Worm (Caenorhabditis elegans): ENCODE measurements around the gene tkr-1.

tkr-1 gene

DNA sequence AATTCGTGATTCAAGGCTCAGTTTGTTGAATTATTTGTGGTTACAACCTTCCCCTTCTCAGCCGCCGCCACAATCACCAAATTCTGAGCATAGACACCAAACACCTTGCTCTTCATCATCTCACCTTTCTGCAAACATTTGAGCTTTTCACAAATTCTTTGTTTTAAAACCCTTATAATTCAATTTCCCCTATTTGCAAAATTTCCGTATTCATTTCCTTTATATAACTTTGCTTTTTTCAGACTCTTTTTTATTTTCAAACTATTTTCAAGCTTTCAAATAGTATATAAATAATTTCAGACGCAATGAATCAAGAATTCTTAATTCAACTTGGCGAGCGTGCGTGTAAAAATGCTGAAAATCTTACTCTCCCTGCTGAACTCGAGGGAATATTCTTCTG, at the start of gene tkr-1:
Gene tkr-1 (plus strand): TSS at position 301 of the 400 bp plus-strand sequence.
- TF ChIP-seq T22C8.4 (GFP tag; IDR thresholded peaks at IDR 0.05) (no peak), klf-2 (GFP tag; conservative IDR thresholded peaks at IDR 0.05) (no peak), flt-1 (GFP tag; IDR thresholded peaks at IDR 0.05) (no peak), ref-1 (GFP tag; conservative IDR thresholded peaks at IDR 0.05) (no peak), tab-1 (GFP tag; IDR thresholded peaks at IDR 0.05) (no peak), ztf-29 (GFP tag; IDR thresholded peaks at IDR 0.05) (no peak), med-1 (GFP tag; optimal IDR thresholded peaks at IDR 0.05; ENCODE audit: insufficient read depth) (no peak), cog-1 (tag; optimal IDR thresholded peaks at IDR 0.05) (no peak)

DNA sequence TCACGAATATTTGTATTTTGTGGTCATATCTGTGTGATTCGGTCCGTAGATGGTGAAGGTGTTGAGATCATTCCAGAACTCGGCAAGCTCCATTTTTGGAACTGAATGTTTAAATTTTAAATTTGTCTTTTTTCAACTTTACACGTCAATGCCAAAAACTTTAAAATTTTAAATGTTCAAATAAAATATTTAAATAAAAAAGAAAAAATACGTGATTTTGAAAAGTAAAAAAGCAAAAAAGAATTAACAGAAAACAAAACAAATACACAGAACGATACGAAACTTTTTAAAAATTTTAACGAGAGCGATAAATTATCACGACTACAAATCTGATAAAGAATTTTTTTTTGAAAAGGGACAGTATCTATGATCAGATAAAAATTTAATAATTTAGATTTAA, 49.4 kb upstream of the tkr-1 start, which contains the start of gene elo-4:
Gene elo-4 (minus strand): TSS at position 101 of the 400 bp plus-strand sequence.
- no peak for TF ChIP-seq ref-1 (GFP tag; conservative IDR thresholded peaks at IDR 0.05)
- TF ChIP-seq ztf-23 (GFP tag; IDR thresholded peaks at IDR 0.05) = no peak
- no peak for TF ChIP-seq T22C8.4 (GFP tag; IDR thresholded peaks at IDR 0.05)
- TF ChIP-seq tab-1 (GFP tag; IDR thresholded peaks at IDR 0.05) = no peak
- no peak for TF ChIP-seq cog-1 (tag; optimal IDR thresholded peaks at IDR 0.05)
- no peak for TF ChIP-seq klf-2 (GFP tag; conservative IDR thresholded peaks at IDR 0.05)
- no peak for TF ChIP-seq ztf-29 (GFP tag; IDR thresholded peaks at IDR 0.05)
- no peak for TF ChIP-seq med-1 (GFP tag; optimal IDR thresholded peaks at IDR 0.05; ENCODE audit: insufficient read depth)
- TF ChIP-seq flt-1 (GFP tag; IDR thresholded peaks at IDR 0.05) = no peak

DNA sequence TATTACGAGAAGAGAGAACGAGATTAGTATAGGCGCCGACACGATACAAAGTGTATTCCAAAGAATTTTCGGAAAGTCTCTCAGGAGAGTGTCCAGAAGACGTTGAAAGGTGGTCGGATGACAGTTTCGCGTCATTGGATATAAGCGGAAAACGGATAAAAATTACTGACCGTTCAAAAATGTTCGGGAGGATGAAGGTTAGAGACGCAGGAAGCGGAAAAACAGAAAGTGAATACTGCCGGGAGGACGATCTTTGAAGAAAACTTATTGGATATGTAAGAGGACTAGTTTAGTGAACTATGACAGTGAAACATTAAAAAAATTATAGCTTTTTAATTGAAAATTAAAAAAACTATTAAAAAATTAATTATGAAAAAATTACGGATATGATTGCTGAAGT, 48.5 kb upstream of the tkr-1 start:
- TF ChIP-seq ztf-23 (GFP tag; IDR thresholded peaks at IDR 0.05) = no peak
- no peak for TF ChIP-seq cog-1 (tag; optimal IDR thresholded peaks at IDR 0.05)
- TF ChIP-seq ztf-29 (GFP tag; IDR thresholded peaks at IDR 0.05) = no peak
- no peak for TF ChIP-seq T22C8.4 (GFP tag; IDR thresholded peaks at IDR 0.05)
- TF ChIP-seq tab-1 (GFP tag; IDR thresholded peaks at IDR 0.05) = no peak
- TF ChIP-seq med-1 (GFP tag; optimal IDR thresholded peaks at IDR 0.05; ENCODE audit: insufficient read depth) = no peak
- TF ChIP-seq klf-2 (GFP tag; conservative IDR thresholded peaks at IDR 0.05) = no peak
- no peak for TF ChIP-seq flt-1 (GFP tag; IDR thresholded peaks at IDR 0.05)
- no peak for TF ChIP-seq ref-1 (GFP tag; conservative IDR thresholded peaks at IDR 0.05)

DNA sequence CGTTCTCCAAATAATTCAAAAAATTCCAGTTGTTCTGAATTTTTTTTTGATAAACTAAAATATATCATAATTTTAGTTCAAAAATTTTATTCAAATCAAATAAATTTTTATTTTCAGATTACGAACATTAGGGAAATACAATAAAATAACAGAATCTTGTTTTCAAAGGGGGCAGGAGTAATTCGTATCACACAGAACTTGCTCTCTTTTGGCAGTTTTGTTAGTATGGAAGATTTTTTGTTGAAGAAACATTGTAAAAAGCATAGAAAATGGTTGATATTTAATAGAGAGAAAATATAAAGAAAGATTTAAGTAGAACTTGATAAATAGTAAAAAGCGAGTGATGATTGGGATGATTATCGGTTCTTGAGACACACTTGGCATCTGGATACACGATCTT, 46.8 kb upstream of the tkr-1 start:
- TF ChIP-seq cog-1 (tag; optimal IDR thresholded peaks at IDR 0.05) (no peak), klf-2 (GFP tag; conservative IDR thresholded peaks at IDR 0.05) (no peak), ztf-29 (GFP tag; IDR thresholded peaks at IDR 0.05) (no peak), flt-1 (GFP tag; IDR thresholded peaks at IDR 0.05) (no peak), tab-1 (GFP tag; IDR thresholded peaks at IDR 0.05) (no peak), ref-1 (GFP tag; conservative IDR thresholded peaks at IDR 0.05) (no peak), ztf-23 (GFP tag; IDR thresholded peaks at IDR 0.05) (no peak), T22C8.4 (GFP tag; IDR thresholded peaks at IDR 0.05) (no peak), med-1 (GFP tag; optimal IDR thresholded peaks at IDR 0.05; ENCODE audit: insufficient read depth) (no peak)

DNA sequence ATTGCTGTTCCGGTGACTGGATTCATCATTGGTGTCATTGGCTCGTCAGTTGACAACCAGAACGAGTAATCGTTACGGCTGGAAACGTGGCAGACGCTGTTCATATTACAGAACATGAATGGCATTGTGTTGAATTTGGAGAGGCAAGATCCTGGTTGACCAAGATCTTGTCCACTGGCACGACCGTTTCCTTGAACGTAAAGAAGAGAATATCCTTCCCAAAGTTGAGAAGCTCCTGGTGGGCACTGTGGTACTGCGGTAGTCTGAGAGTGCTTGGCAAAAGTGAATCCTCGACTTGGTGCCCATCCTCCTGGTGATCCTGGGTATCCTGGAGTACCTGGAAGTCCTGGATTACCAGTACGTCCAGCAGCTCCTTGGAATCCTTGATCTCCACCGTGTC, 45.6 kb upstream of the tkr-1 start:
- TF ChIP-seq ztf-23 (GFP tag; IDR thresholded peaks at IDR 0.05) = no peak
- no peak for TF ChIP-seq ref-1 (GFP tag; conservative IDR thresholded peaks at IDR 0.05)
- TF ChIP-seq T22C8.4 (GFP tag; IDR thresholded peaks at IDR 0.05) = no peak
- TF ChIP-seq tab-1 (GFP tag; IDR thresholded peaks at IDR 0.05) = no peak

DNA sequence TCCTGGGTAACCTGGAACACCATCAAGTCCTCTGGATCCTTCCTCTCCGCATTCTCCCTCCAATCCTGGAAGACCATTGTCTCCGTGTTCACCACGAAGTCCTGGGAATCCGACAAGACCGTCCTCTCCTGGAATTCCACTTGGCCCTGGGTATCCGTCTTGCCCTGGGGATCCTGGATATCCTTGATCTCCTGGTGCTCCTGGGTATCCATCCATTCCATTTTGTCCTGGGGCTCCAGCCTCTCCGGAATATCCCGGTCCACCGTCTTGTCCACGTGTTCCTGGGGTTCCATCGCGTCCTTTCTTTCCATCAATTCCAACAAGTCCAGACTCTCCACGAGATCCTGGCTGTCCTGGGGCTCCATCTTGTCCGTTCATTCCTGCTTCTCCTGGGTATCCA, 43.6 kb upstream of the tkr-1 start:
- no peak for TF ChIP-seq med-1 (GFP tag; optimal IDR thresholded peaks at IDR 0.05; ENCODE audit: insufficient read depth)
- no peak for TF ChIP-seq klf-2 (GFP tag; conservative IDR thresholded peaks at IDR 0.05)

DNA sequence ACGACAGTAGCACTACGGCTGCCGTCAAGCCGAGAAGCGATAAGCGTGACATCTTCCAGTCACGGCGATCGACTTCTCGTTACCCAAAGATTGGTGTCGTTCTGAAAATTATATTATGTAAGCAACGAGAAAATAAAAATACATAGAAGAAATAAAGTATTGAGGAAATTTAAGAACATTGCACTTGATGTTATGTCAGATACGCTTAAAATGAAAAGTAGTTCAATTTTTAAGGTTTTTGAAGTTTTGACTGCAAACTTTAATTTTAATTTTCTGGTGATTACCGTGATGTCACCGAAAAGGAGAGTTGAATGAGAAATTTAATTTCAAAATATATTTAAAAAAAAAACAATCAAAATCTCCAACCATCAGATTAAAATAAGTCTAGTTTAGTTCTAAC, 39.2 kb upstream of the tkr-1 start, which contains the start of gene emb-9:
Gene emb-9 (minus strand): TSS at position 101 of the 400 bp plus-strand sequence.
- TF ChIP-seq ztf-23 (GFP tag; IDR thresholded peaks at IDR 0.05) = no peak
- TF ChIP-seq ztf-29 (GFP tag; IDR thresholded peaks at IDR 0.05) = no peak
- no peak for TF ChIP-seq cog-1 (tag; optimal IDR thresholded peaks at IDR 0.05)
- TF ChIP-seq T22C8.4 (GFP tag; IDR thresholded peaks at IDR 0.05) = no peak
- TF ChIP-seq tab-1 (GFP tag; IDR thresholded peaks at IDR 0.05) = no peak
- no peak for TF ChIP-seq med-1 (GFP tag; optimal IDR thresholded peaks at IDR 0.05; ENCODE audit: insufficient read depth)
- no peak for TF ChIP-seq klf-2 (GFP tag; conservative IDR thresholded peaks at IDR 0.05)
- TF ChIP-seq flt-1 (GFP tag; IDR thresholded peaks at IDR 0.05) = no peak
- no peak for TF ChIP-seq ref-1 (GFP tag; conservative IDR thresholded peaks at IDR 0.05)

DNA sequence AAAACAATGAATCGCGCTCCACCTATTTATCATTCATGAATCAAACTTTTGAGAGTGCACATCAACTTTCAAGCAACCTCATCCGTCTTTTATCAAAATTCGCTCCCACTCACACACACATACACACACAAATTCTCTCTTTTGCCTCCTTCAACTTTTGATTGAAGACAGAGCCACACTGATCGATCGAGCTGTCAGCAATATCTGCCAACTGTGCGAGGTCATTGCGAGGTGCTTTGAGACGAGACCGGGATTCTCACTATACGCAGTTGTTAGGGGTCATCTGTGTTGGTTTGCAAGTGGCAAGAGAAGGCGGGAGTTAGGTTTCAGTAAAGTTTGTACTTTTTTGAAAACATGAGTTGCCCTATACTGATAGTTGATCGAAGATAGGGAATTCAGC, 37.5 kb upstream of the tkr-1 start:
- TF ChIP-seq med-1 (GFP tag; optimal IDR thresholded peaks at IDR 0.05; ENCODE audit: insufficient read depth) (no peak), ref-1 (GFP tag; conservative IDR thresholded peaks at IDR 0.05) (no peak)

DNA sequence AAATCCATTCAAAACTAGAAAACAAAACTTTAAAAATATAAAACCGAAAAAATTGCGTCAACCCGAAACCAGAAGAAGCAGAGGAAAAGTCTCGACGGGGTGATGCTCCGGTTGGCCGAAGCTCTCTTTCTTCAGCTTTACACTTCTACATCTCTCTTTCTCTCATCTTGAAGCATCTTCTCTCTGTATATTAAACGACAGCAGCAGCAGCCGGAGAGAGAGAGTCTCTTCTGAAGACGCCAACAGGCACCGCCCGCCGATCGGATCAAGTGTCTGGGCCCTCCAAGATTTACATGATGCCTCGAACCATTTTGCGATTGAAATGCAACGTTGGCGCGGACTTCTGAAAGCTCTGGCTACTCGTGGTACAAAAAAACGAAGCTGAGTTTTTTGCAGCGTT, 36.9 kb upstream of the tkr-1 start:
- TF ChIP-seq ztf-23 (GFP tag; IDR thresholded peaks at IDR 0.05) (0 out of 2 replicates have a peak, but pooled peaks have one; percentile 14), ref-1 (GFP tag; conservative IDR thresholded peaks at IDR 0.05) (no peak), ztf-29 (GFP tag; IDR thresholded peaks at IDR 0.05) (no peak), flt-1 (GFP tag; IDR thresholded peaks at IDR 0.05) (no peak), tab-1 (GFP tag; IDR thresholded peaks at IDR 0.05) (no peak), T22C8.4 (GFP tag; IDR thresholded peaks at IDR 0.05) (no peak), med-1 (GFP tag; optimal IDR thresholded peaks at IDR 0.05; ENCODE audit: insufficient read depth) (no peak)

DNA sequence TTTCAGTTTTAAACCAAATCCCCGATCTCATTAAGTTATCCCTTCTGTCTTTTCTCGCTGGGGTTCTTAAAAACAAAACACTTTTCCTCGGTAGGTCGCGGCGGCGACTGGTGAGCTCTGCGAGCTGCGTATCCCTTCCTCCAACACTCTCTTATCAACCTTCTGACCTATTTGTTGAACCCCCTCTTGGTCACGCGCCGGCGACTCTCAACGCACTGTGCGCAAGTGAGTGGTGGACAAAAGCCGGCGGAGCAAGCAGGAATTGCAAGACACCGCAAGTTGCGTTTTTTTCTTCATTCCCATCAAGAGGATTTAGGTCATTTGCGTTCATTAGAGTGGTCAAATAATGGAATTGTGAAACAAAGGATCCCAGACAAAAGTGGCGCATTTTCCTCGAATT, 29.8 kb upstream of the tkr-1 start:
- TF ChIP-seq T22C8.4 (GFP tag; IDR thresholded peaks at IDR 0.05) (no peak), ztf-29 (GFP tag; IDR thresholded peaks at IDR 0.05) (no peak), ref-1 (GFP tag; conservative IDR thresholded peaks at IDR 0.05) (no peak), med-1 (GFP tag; optimal IDR thresholded peaks at IDR 0.05; ENCODE audit: insufficient read depth) (no peak), flt-1 (GFP tag; IDR thresholded peaks at IDR 0.05) (no peak), cog-1 (tag; optimal IDR thresholded peaks at IDR 0.05) (no peak), tab-1 (GFP tag; IDR thresholded peaks at IDR 0.05) (no peak), ztf-23 (GFP tag; IDR thresholded peaks at IDR 0.05) (no peak)

Data from whole organism, midembryonic.